Worm (Caenorhabditis elegans) whole organism, L3 larva: ENCODE data around the gene str-188.
A peak's percentile ranks its signal among the peaks of the same experiment; 100 is the strongest.

Experiments
- ZK546.5 ChIP-seq: sonication (generic microtip); optimal IDR thresholded peaks from 2 replicates; lab custom pipeline; 2017; ENCODE audit warnings: missing biosample characterization, missing genetic modification characterization
- ceh-82 ChIP-seq: fragments of 150-350 bp; optimal IDR thresholded peaks from 2 replicates; lab custom pipeline; 2014; ENCODE audit warnings: missing biosample characterization, missing genetic modification characterization
- eor-1 ChIP-seq, 2 experiments: fragments of 150-350 bp; optimal IDR thresholded peaks; 2 replicates each; lab custom pipeline; 2014 to 2018; ENCODE audit warnings: missing biosample characterization in 2 of 2, missing genetic modification characterization in 2 of 2
- fkh-10 ChIP-seq: sonication (generic microtip); optimal IDR thresholded peaks from 2 replicates; lab custom pipeline; 2017; ENCODE audit warnings: missing biosample characterization, missing genetic modification reagents, missing genetic modification characterization
- hmg-11 ChIP-seq: sonication (generic microtip); optimal IDR thresholded peaks from 2 replicates; lab custom pipeline; 2016; ENCODE audit warnings: missing genetic modification characterization, missing compliant biosample characterization
- jun-1 ChIP-seq: fragments of 150-350 bp; optimal IDR thresholded peaks from 2 replicates; lab custom pipeline; 2014; ENCODE audit warnings: missing biosample characterization, missing genetic modification reagents, missing genetic modification characterization
- lsy-12 ChIP-seq: sonication (generic microtip); optimal IDR thresholded peaks from 2 replicates; lab custom pipeline; 2016; ENCODE audit warnings: mild to moderate bottlenecking, missing genetic modification characterization, missing compliant biosample characterization
- nfya-1 ChIP-seq: sonication (generic microtip); optimal IDR thresholded peaks from 2 replicates; lab custom pipeline; 2017; ENCODE audit warnings: missing genetic modification characterization, mild to moderate bottlenecking, missing compliant biosample characterization, antibody characterized with exemption, moderate library complexity; ENCODE audit not compliant: insufficient read depth
- nhr-12 ChIP-seq: fragments of 150-350 bp; optimal IDR thresholded peaks from 2 replicates; lab custom pipeline; 2014; ENCODE audit warnings: missing biosample characterization, missing genetic modification characterization
- nhr-237 ChIP-seq: fragments of 150-350 bp; optimal IDR thresholded peaks from 2 replicates; lab custom pipeline; 2014; ENCODE audit warnings: missing biosample characterization, missing genetic modification characterization
- pha-4 ChIP-seq: fragments of 150-350 bp; optimal IDR thresholded peaks from 2 replicates; lab custom pipeline; 2014; ENCODE audit warnings: missing biosample characterization, missing genetic modification reagents, missing genetic modification characterization
- pqm-1 ChIP-seq: fragments of 150-350 bp; optimal IDR thresholded peaks from 2 replicates; lab custom pipeline; 2017; ENCODE audit warnings: missing biosample characterization, missing genetic modification characterization, inconsistent platforms

Gene str-188

ce11 chrV:9765622-9766021, 49.1 kb downstream of the str-188 start:
- TF ChIP-seq lsy-12 (tag; lab: Kevin White, UChicago) (no peak), nhr-12 (tag; lab: Kevin White, UChicago) (no peak), pha-4 (tag; lab: Kevin White, UChicago) (no peak), nhr-237 (tag; lab: Kevin White, UChicago) (no peak), ZK546.5 (tag; lab: Kevin White, UChicago) (no peak), pqm-1 (tag; lab: Kevin White, UChicago) (no peak), hmg-11 (tag; lab: Kevin White, UChicago) (no peak), jun-1 (no peak), ceh-82 (no peak), nfya-1 (tag; lab: Kevin White, UChicago) (peak; percentile 64), eor-1 (tag; optimal IDR thresholded peaks at IDR 0.05; lab: Kevin White, UChicago) (no peak), fkh-10 (peak; percentile 99)
- TF ChIP-seq, all 47 proteins: peak for 2
